Worm (Caenorhabditis elegans): ENCODE results near the gene C31C9.6.

The C31C9.6 gene

ce11 chrII:13613096-13613495 is 48.8 kb downstream of the C31C9.6 start, which contains the start of gene gst-15:
gst-15 (minus strand) TSS chrII:13613196.
- TF ChIP-seq hlh-1 (tag; optimal IDR thresholded peaks at IDR 0.05) (no peak), mep-1 (tag; optimal IDR thresholded peaks at IDR 0.05) (no peak), drap-1 (GFP tag; optimal IDR thresholded peaks at IDR 0.05) (no peak), ceh-39 (tag; optimal IDR thresholded peaks at IDR 0.05) (no peak), nhr-28 (tag; optimal IDR thresholded peaks at IDR 0.05) (no peak), mls-2 (tag; optimal IDR thresholded peaks at IDR 0.05) (no peak), nhr-2 (tag; optimal IDR thresholded peaks at IDR 0.05) (no peak), lin-13 (tag; optimal IDR thresholded peaks at IDR 0.05) (no peak), tbx-8 (GFP tag; optimal IDR thresholded peaks at IDR 0.05) (no peak), elt-1 (tag; optimal IDR thresholded peaks at IDR 0.05; ENCODE audit: borderline replicate concordance, insufficient read depth) (no peak), ces-1 (GFP tag; optimal IDR thresholded peaks at IDR 0.05) (no peak), ceh-43 (GFP tag; optimal IDR thresholded peaks at IDR 0.05) (no peak), ztf-11 (tag; optimal IDR thresholded peaks at IDR 0.05) (no peak), mab-5 (tag; optimal IDR thresholded peaks at IDR 0.05) (no peak), unc-39 (tag; optimal IDR thresholded peaks at IDR 0.05) (no peak), sptf-1 (tag; optimal IDR thresholded peaks at IDR 0.05) (no peak), flh-1 (GFP tag; optimal IDR thresholded peaks at IDR 0.05) (no peak)

- TF ChIP-seq elt-1 (tag; optimal IDR thresholded peaks at IDR 0.05; ENCODE audit: borderline replicate concordance, insufficient read depth) (no peak), tbx-8 (GFP tag; optimal IDR thresholded peaks at IDR 0.05) (no peak), nhr-237 (tag; optimal IDR thresholded peaks at IDR 0.05) (no peak)
Measured at ce11 chrII:13611186-13611585, 50.7 kb downstream of the C31C9.6 start, which contains the start of gene gst-24. gst-24 (minus strand) TSS chrII:13611366.

- TF ChIP-seq elt-1 (tag; optimal IDR thresholded peaks at IDR 0.05; ENCODE audit: borderline replicate concordance, insufficient read depth), result peak; percentile 82
- TF ChIP-seq flh-1 (GFP tag; optimal IDR thresholded peaks at IDR 0.05), result no peak
Measured at ce11 chrII:13609655-13610054, 52.2 kb downstream of the C31C9.6 start, which contains the start of gene gst-20. gst-20 (minus strand) TSS chrII:13609824.
